Fruit fly (Drosophila melanogaster) whole organism, embryonic: ENCODE measurements around the gene CG11353.
A peak's percentile ranks its signal among the peaks of the same experiment; 100 is the strongest.

Experiments used
- Blimp-1 ChIP-seq: fragments of 200-800 bp; sonication (Bioruptor generic); optimal IDR thresholded peaks from 3 replicates; lab custom pipeline; 2018; ENCODE audit warnings: missing biosample characterization, missing genetic modification characterization, mild to moderate bottlenecking, moderate library complexity, missing genetic modification reagents
- CG10321 ChIP-seq: fragments of 200-800 bp; sonication (Bioruptor generic); IDR thresholded peaks from 2 replicates; pipeline ENCODE4 v1.3.6; 2022; ENCODE audit warnings: missing biosample characterization, missing genetic modification characterization
- CG10431 ChIP-seq: fragments of 200-800 bp; sonication (Bioruptor generic); optimal IDR thresholded peaks from 3 replicates; lab custom pipeline; 2018; ENCODE audit warnings: missing biosample characterization, mild to moderate bottlenecking, missing genetic modification characterization
- CG10462 ChIP-seq: fragments of 200-800 bp; sonication (Bioruptor generic); optimal IDR thresholded peaks from 2 replicates; lab custom pipeline; 2016; ENCODE audit warnings: missing biosample characterization, missing genetic modification characterization
- CG13775 ChIP-seq: fragments of 200-800 bp; sonication (Bioruptor generic); optimal IDR thresholded peaks from 3 replicates; lab custom pipeline; 2017; ENCODE audit warnings: missing biosample characterization, mild to moderate bottlenecking, missing genetic modification characterization
- CG15601 ChIP-seq: fragments of 200-800 bp; sonication (Bioruptor generic); optimal IDR thresholded peaks from 3 replicates; lab custom pipeline; 2019; ENCODE audit warnings: missing biosample characterization, mild to moderate bottlenecking, missing genetic modification characterization, moderate library complexity
- CG18011 ChIP-seq: fragments of 200-800 bp; sonication (Bioruptor generic); optimal IDR thresholded peaks from 2 replicates; lab custom pipeline; 2017; ENCODE audit warnings: missing biosample characterization, missing genetic modification characterization, mild to moderate bottlenecking, moderate library complexity, missing genotype
- CG18476 ChIP-seq: fragments of 200-800 bp; sonication (Bioruptor generic); optimal IDR thresholded peaks from 2 replicates; lab custom pipeline; 2016; ENCODE audit warnings: missing biosample characterization, mild to moderate bottlenecking, missing genetic modification characterization
- CG2120 ChIP-seq: fragments of 200-800 bp; sonication (Bioruptor generic); optimal IDR thresholded peaks from 3 replicates; lab custom pipeline; 2016; ENCODE audit warnings: missing biosample characterization, missing genetic modification characterization
- CG30403 ChIP-seq: fragments of 200-800 bp; sonication (Bioruptor generic); optimal IDR thresholded peaks from 3 replicates; lab custom pipeline; 2016; ENCODE audit warnings: missing biosample characterization, missing genetic modification characterization
- CG33213 ChIP-seq: fragments of 200-800 bp; sonication (Bioruptor generic); optimal IDR thresholded peaks from 3 replicates; lab custom pipeline; 2016; ENCODE audit warnings: missing biosample characterization, missing genetic modification characterization
- CG33557 ChIP-seq: fragments of 200-800 bp; sonication (Bioruptor generic); optimal IDR thresholded peaks from 2 replicates; lab custom pipeline; 2019; ENCODE audit warnings: missing biosample characterization, mild to moderate bottlenecking, missing genetic modification characterization, moderate library complexity
- CG34376 ChIP-seq: fragments of 200-800 bp; sonication (Bioruptor generic); optimal IDR thresholded peaks from 2 replicates; lab custom pipeline; 2018; ENCODE audit warnings: missing biosample characterization, mild to moderate bottlenecking, missing genetic modification characterization
- CG4360 ChIP-seq: fragments of 200-800 bp; sonication (Bioruptor generic); IDR thresholded peaks from 2 replicates; pipeline ENCODE4 v1.3.6; 2022; ENCODE audit warnings: missing biosample characterization, missing genetic modification characterization
- CG4424 ChIP-seq: fragments of 200-800 bp; sonication (Bioruptor generic); optimal IDR thresholded peaks from 3 replicates; lab custom pipeline; 2016; ENCODE audit warnings: missing biosample characterization, missing genetic modification characterization
- CG5953 ChIP-seq: fragments of 200-800 bp; sonication (Bioruptor generic); IDR thresholded peaks from 2 replicates; pipeline ENCODE4 v1.3.6; 2022; ENCODE audit warnings: missing biosample characterization, missing genetic modification characterization
- CG8478 ChIP-seq: fragments of >200 bp; optimal IDR thresholded peaks from 2 replicates; lab custom pipeline; 2018
- E2f2 ChIP-seq: fragments of 200-800 bp; sonication (Bioruptor generic); IDR thresholded peaks from 2 replicates; pipeline ENCODE4 v1.3.6; 2022; ENCODE audit warnings: missing biosample characterization, missing genetic modification characterization
- Ets97D ChIP-seq: fragments of 200-800 bp; sonication (Bioruptor generic); optimal IDR thresholded peaks from 3 replicates; lab custom pipeline; 2016; ENCODE audit warnings: missing biosample characterization, missing genetic modification characterization
- GATAe ChIP-seq: fragments of 200-800 bp; sonication (Bioruptor generic); conservative IDR thresholded peaks from 2 replicates; pipeline ENCODE4 v1.3.6; 2022; ENCODE audit warnings: missing biosample characterization, missing genetic modification characterization
- Gug ChIP-seq: fragments of 200-800 bp; sonication (Bioruptor generic); IDR thresholded peaks from 4 replicates; pipeline ENCODE4 v1.3.6; 2022; ENCODE audit warnings: missing biosample characterization, missing genetic modification characterization
- Hsf ChIP-seq: fragments of 200-800 bp; sonication (Bioruptor generic); optimal IDR thresholded peaks from 3 replicates; lab custom pipeline; 2016; ENCODE audit warnings: missing biosample characterization, missing genetic modification characterization
- MTF-1 ChIP-seq: fragments of 200-800 bp; sonication (Bioruptor generic); optimal IDR thresholded peaks from 2 replicates; lab custom pipeline; 2018; ENCODE audit warnings: missing biosample characterization, mild to moderate bottlenecking, missing genetic modification characterization, borderline replicate concordance
- NFAT ChIP-seq: fragments of 200-800 bp; sonication (Bioruptor generic); IDR thresholded peaks from 2 replicates; pipeline ENCODE4 v1.3.6; 2022; ENCODE audit warnings: missing biosample characterization, missing genetic modification characterization
- NfI ChIP-seq: fragments of 200-800 bp; sonication (Bioruptor generic); optimal IDR thresholded peaks from 3 replicates; lab custom pipeline; 2018; ENCODE audit warnings: missing biosample characterization, mild to moderate bottlenecking, missing genetic modification characterization, moderate library complexity
- Poxn ChIP-seq: fragments of 200-800 bp; sonication (Bioruptor generic); IDR thresholded peaks from 2 replicates; pipeline ENCODE4 v1.3.6; 2022; ENCODE audit warnings: missing biosample characterization, missing genetic modification characterization
- Side ChIP-seq: fragments of 200-800 bp; sonication (Bioruptor generic); optimal IDR thresholded peaks from 2 replicates; lab custom pipeline; 2016; ENCODE audit warnings: missing biosample characterization, missing genetic modification characterization
- Sin3A ChIP-seq: fragments of >200 bp; optimal IDR thresholded peaks from 2 replicates; lab custom pipeline; 2018
- YL-1 ChIP-seq: fragments of 200-800 bp; sonication (Bioruptor generic); optimal IDR thresholded peaks from 3 replicates; lab custom pipeline; 2017; ENCODE audit warnings: missing biosample characterization, mild to moderate bottlenecking, missing genetic modification characterization
- ab ChIP-seq: fragments of 200-800 bp; sonication (Bioruptor generic); optimal IDR thresholded peaks from 2 replicates; lab custom pipeline; 2016; ENCODE audit warnings: missing biosample characterization, missing genetic modification characterization
- bbx ChIP-seq: fragments of 200-800 bp; sonication (Bioruptor generic); IDR thresholded peaks from 2 replicates; pipeline ENCODE4 v1.3.6; 2022; ENCODE audit warnings: missing biosample characterization, missing genetic modification characterization; ENCODE audit not compliant: partially characterized antibody
- btn ChIP-seq: fragments of 200-800 bp; sonication (Bioruptor generic); optimal IDR thresholded peaks from 2 replicates; lab custom pipeline; 2016; ENCODE audit warnings: missing biosample characterization, missing genetic modification characterization
- caup ChIP-seq: fragments of 200-800 bp; sonication (Bioruptor generic); optimal IDR thresholded peaks from 3 replicates; lab custom pipeline; 2017; ENCODE audit warnings: missing biosample characterization, mild to moderate bottlenecking, missing genetic modification characterization, moderate library complexity; ENCODE audit not compliant: severe bottlenecking
- chm ChIP-seq: fragments of 200-800 bp; sonication (Bioruptor generic); IDR thresholded peaks from 2 replicates; pipeline ENCODE4 v1.3.6; 2022; ENCODE audit warnings: missing biosample characterization, missing genetic modification characterization
- danr ChIP-seq: fragments of 200-800 bp; sonication (Bioruptor generic); IDR thresholded peaks from 2 replicates; pipeline ENCODE4 v1.3.6; 2022; ENCODE audit warnings: missing biosample characterization, missing genetic modification characterization
- disco-r ChIP-seq: fragments of 200-800 bp; sonication (Bioruptor generic); optimal IDR thresholded peaks from 2 replicates; lab custom pipeline; 2016; ENCODE audit warnings: missing biosample characterization, missing genetic modification characterization
- dysf ChIP-seq: fragments of 200-800 bp; sonication (Bioruptor generic); IDR thresholded peaks from 3 replicates; pipeline ENCODE4 v1.3.6; 2022; ENCODE audit warnings: missing biosample characterization, missing genetic modification characterization
- gce ChIP-seq: fragments of 200-800 bp; sonication (Bioruptor generic); IDR thresholded peaks from 3 replicates; pipeline ENCODE4 v1.3.6; 2022; ENCODE audit warnings: missing biosample characterization, missing genetic modification characterization
- gcm ChIP-seq: fragments of 200-800 bp; sonication (Bioruptor generic); optimal IDR thresholded peaks from 2 replicates; lab custom pipeline; 2019; ENCODE audit warnings: missing biosample characterization, mild to moderate bottlenecking, missing genetic modification characterization, moderate library complexity
- gcm2 ChIP-seq: fragments of 200-800 bp; sonication (Bioruptor generic); optimal IDR thresholded peaks from 2 replicates; lab custom pipeline; 2016; ENCODE audit warnings: missing biosample characterization, missing genetic modification characterization
- ham ChIP-seq: fragments of 200-800 bp; sonication (Bioruptor generic); IDR thresholded peaks from 2 replicates; pipeline ENCODE4 v1.3.6; 2022; ENCODE audit warnings: missing biosample characterization, missing genetic modification characterization
- insv ChIP-seq, 2 experiments: fragments of 200-800 bp; sonication (Bioruptor generic); optimal IDR thresholded peaks; 3 replicates each; lab custom pipeline; 2016 to 2018; ENCODE audit warnings: missing biosample characterization in 2 of 2, missing genetic modification characterization in 2 of 2
- lbe ChIP-seq: fragments of 200-800 bp; sonication (Bioruptor generic); optimal IDR thresholded peaks from 2 replicates; lab custom pipeline; 2016; ENCODE audit warnings: missing biosample characterization, mild to moderate bottlenecking, missing genetic modification characterization
- lilli ChIP-seq: fragments of 200-800 bp; sonication (Bioruptor generic); optimal IDR thresholded peaks from 3 replicates; lab custom pipeline; 2016; ENCODE audit warnings: missing biosample characterization, missing genetic modification characterization
- maf-S ChIP-seq: fragments of 200-800 bp; sonication (Bioruptor generic); optimal IDR thresholded peaks from 2 replicates; lab custom pipeline; 2016; ENCODE audit warnings: missing biosample characterization, missing genetic modification characterization
- prd ChIP-seq, 3 experiments: fragments of >200 bp in 2 of 3; fragments of 200-800 bp in 1 of 3; sonication (Bioruptor generic) in 1 of 3; optimal IDR thresholded peaks in 2 of 3; IDR thresholded peaks in 1 of 3; 2 replicates in 2 of 3; 3 replicates in 1 of 3; pipeline versions ENCODE4 v1.3.6 to Lab custom; 2017 to 2022; ENCODE audit warnings: missing biosample characterization in 1 of 3, missing genetic modification characterization in 1 of 3
- pum ChIP-seq: fragments of 200-800 bp; sonication (Bioruptor generic); optimal IDR thresholded peaks from 2 replicates; lab custom pipeline; 2016; ENCODE audit warnings: missing biosample characterization, missing genetic modification characterization
- sens ChIP-seq: fragments of 200-800 bp; sonication (Bioruptor generic); peaks from one replicate; lab custom pipeline; 2016; ENCODE audit warnings: missing biosample characterization, missing genetic modification characterization
- sens-2 ChIP-seq: fragments of 200-800 bp; sonication (Bioruptor generic); IDR thresholded peaks from 2 replicates; pipeline ENCODE4 v1.3.6; 2022; ENCODE audit warnings: missing biosample characterization, missing genetic modification characterization
- stc ChIP-seq: fragments of 200-800 bp; sonication (Bioruptor generic); IDR thresholded peaks from 2 replicates; pipeline ENCODE4 v1.3.6; 2022; ENCODE audit warnings: missing biosample characterization, missing genetic modification characterization
- stwl ChIP-seq: fragments of 200-800 bp; sonication (Bioruptor generic); optimal IDR thresholded peaks from 3 replicates; lab custom pipeline; 2018; ENCODE audit warnings: missing biosample characterization, mild to moderate bottlenecking, missing genetic modification characterization, moderate library complexity
- tx ChIP-seq: fragments of 200-800 bp; sonication (Bioruptor generic); optimal IDR thresholded peaks from 2 replicates; lab custom pipeline; 2016; ENCODE audit warnings: missing biosample characterization, missing genetic modification characterization
- yki ChIP-seq: fragments of >200 bp; optimal IDR thresholded peaks from 3 replicates; lab custom pipeline; 2018

CG11353 gene

dm6 chr3L:4521809-4522208, 11.2 kb upstream of the CG11353 start (continued):
- TF ChIP-seq caup (GFP tag; lab: Kevin White, UChicago) = peak; percentile 63
- no peak for TF ChIP-seq CG10321 (GFP tag; lab: Robert Waterston, UW)
- TF ChIP-seq CG5953 = no peak
- no peak for TF ChIP-seq bbx (GFP tag; lab: Robert Waterston, UW)
- no peak for TF ChIP-seq E2f2 (GFP tag; lab: Robert Waterston, UW)
- TF ChIP-seq NFAT (GFP tag; lab: Robert Waterston, UW) = peak; percentile 39; the same call in 1 of the 2 replicates
- TF ChIP-seq Hsf = no peak
- TF ChIP-seq yki (lab: Kevin White, UChicago) = no peak
- TF ChIP-seq stc (GFP tag; lab: Robert Waterston, UW) = no peak
- TF ChIP-seq disco-r (GFP tag; lab: Kevin White, UChicago) = no peak
- no peak for TF ChIP-seq lilli (GFP tag; lab: Kevin White, UChicago)
- peak; percentile 63; the same call in 1 of the 3 replicates for TF ChIP-seq dysf (GFP tag; lab: Robert Waterston, UW)
- TF ChIP-seq gce (GFP tag; lab: Robert Waterston, UW) = no peak
- no peak for TF ChIP-seq maf-S
- no peak for TF ChIP-seq ab (GFP tag; lab: Kevin White, UChicago)
- TF ChIP-seq CG33213 (GFP tag; lab: Kevin White, UChicago) = peak; percentile 31
- TF ChIP-seq gcm (GFP tag; lab: Kevin White, UChicago) = no peak
- TF ChIP-seq lbe = no peak
- no peak for TF ChIP-seq Poxn (GFP tag; lab: Robert Waterston, UW)
- TF ChIP-seq sens = peak; percentile 92
- TF ChIP-seq CG13775 (GFP tag; lab: Kevin White, UChicago) = no peak
- no peak for TF ChIP-seq prd (optimal IDR thresholded peaks at IDR 0.05; lab: Kevin White, UChicago)
- no peak for TF ChIP-seq prd (GFP tag; IDR thresholded peaks at IDR 0.05; lab: Robert Waterston, UW)
- TF ChIP-seq Sin3A (lab: Kevin White, UChicago) = no peak
- no peak for TF ChIP-seq CG30403 (GFP tag; lab: Kevin White, UChicago)
- no peak for TF ChIP-seq GATAe (GFP tag; lab: Robert Waterston, UW)
- TF ChIP-seq Side = no peak
- TF ChIP-seq btn = no peak
- no peak for TF ChIP-seq danr
- TF ChIP-seq insv (GFP tag; optimal IDR thresholded peaks at IDR 0.05; lab: Kevin White, UChicago) = no peak
- no peak for TF ChIP-seq ham (GFP tag; lab: Robert Waterston, UW)
- TF ChIP-seq tx (GFP tag; lab: Kevin White, UChicago) = no peak
- TF ChIP-seq CG10431 = no peak
- TF ChIP-seq CG2120 (GFP tag; lab: Kevin White, UChicago) = no peak
- no peak for TF ChIP-seq CG4360 (GFP tag; lab: Robert Waterston, UW)
- no peak for TF ChIP-seq CG4424 (GFP tag; lab: Kevin White, UChicago)
- TF ChIP-seq CG18011 (GFP tag; lab: Kevin White, UChicago) = no peak
- TF ChIP-seq NfI (GFP tag; lab: Kevin White, UChicago) = no peak
- TF ChIP-seq MTF-1 (GFP tag; lab: Kevin White, UChicago) = peak; percentile 55
- TF ChIP-seq CG18476 (GFP tag; lab: Kevin White, UChicago) = no peak
- TF ChIP-seq CG8478 = no peak
- no peak for TF ChIP-seq sens-2 (GFP tag; lab: Robert Waterston, UW)
- TF ChIP-seq Blimp-1 = peak; percentile 10
- no peak for TF ChIP-seq Gug (GFP tag; lab: Robert Waterston, UW)
- TF ChIP-seq CG34376 (GFP tag; lab: Kevin White, UChicago) = no peak
- no peak for TF ChIP-seq YL-1 (GFP tag; lab: Kevin White, UChicago)
- TF ChIP-seq Ets97D (GFP tag; lab: Kevin White, UChicago) = no peak
- TF ChIP-seq CG10462 (GFP tag; lab: Kevin White, UChicago) = no peak
- no peak for TF ChIP-seq pum (GFP tag; lab: Kevin White, UChicago)
- no peak for TF ChIP-seq CG33557
- no peak for TF ChIP-seq gcm2 (GFP tag; lab: Kevin White, UChicago)
- no peak for TF ChIP-seq CG15601
- TF ChIP-seq stwl (tag; lab: Kevin White, UChicago) = no peak
- TF ChIP-seq chm (GFP tag; lab: Robert Waterston, UW) = no peak
